Worm (Caenorhabditis elegans) whole organism, L4 larva: Measurements from ENCODE around the gene ZK666.11.

ENCODE experiments used
- daf-12 ChIP-seq: fragments of 150-350 bp; optimal IDR thresholded peaks from 2 replicates; lab custom pipeline; 2014; ENCODE audit warnings: missing biosample characterization, missing genetic modification reagents, missing genetic modification characterization
- jun-1 ChIP-seq: fragments of 150-350 bp; optimal IDR thresholded peaks from 2 replicates; lab custom pipeline; 2014; ENCODE audit warnings: missing biosample characterization, missing genetic modification reagents, missing genetic modification characterization
- lim-7 ChIP-seq: fragments of 200-800 bp; sonication (Bioruptor generic); IDR thresholded peaks from 2 replicates; pipeline ENCODE4 v1.3.6; 2022; ENCODE audit warnings: missing genetic modification characterization, missing compliant biosample characterization
- lin-38 ChIP-seq: fragments of 200-800 bp; sonication (Bioruptor generic); IDR thresholded peaks from 2 replicates; pipeline ENCODE4 v1.3.6; 2022; ENCODE audit warnings: missing genetic modification reagents, missing genetic modification characterization, missing compliant biosample characterization
- nhr-237 ChIP-seq: sonication (generic microtip); optimal IDR thresholded peaks from 2 replicates; lab custom pipeline; 2017; ENCODE audit warnings: missing biosample characterization, missing genetic modification characterization
- nhr-76 ChIP-seq: fragments of 150-350 bp; optimal IDR thresholded peaks from 2 replicates; lab custom pipeline; 2014; ENCODE audit warnings: missing biosample characterization, missing genetic modification characterization
- nhr-77 ChIP-seq: fragments of 150-350 bp; optimal IDR thresholded peaks from 2 replicates; lab custom pipeline; 2014; ENCODE audit warnings: missing biosample characterization, missing genetic modification characterization
- unc-62 ChIP-seq, 3 experiments: fragments of 150-350 bp in 1 of 3; sonication (generic microtip); optimal IDR thresholded peaks in 2 of 3; peaks in 1 of 3; 1 replicate in 1 of 3; 2 replicates in 2 of 3; lab custom pipeline; 2014 to 2017; ENCODE audit warnings: missing biosample characterization in 3 of 3, missing genetic modification characterization in 3 of 3, missing genetic modification reagents in 3 of 3, missing genotype in 1 of 3
- zfp-2 ChIP-seq: sonication (generic microtip); optimal IDR thresholded peaks from 2 replicates; lab custom pipeline; 2016; ENCODE audit warnings: mild to moderate bottlenecking, missing genetic modification characterization, missing compliant biosample characterization
- zfp-3 ChIP-seq: fragments of 200-800 bp; sonication (Bioruptor generic); conservative IDR thresholded peaks from 2 replicates; pipeline ENCODE4 v1.3.6; 2022; ENCODE audit warnings: missing genetic modification reagents, missing genetic modification characterization, missing compliant biosample characterization

- TF ChIP-seq nhr-76 (no peak), jun-1 (tag; lab: Kevin White, UChicago) (no peak), zfp-2 (tag; lab: Kevin White, UChicago) (no peak), daf-12 (tag; lab: Kevin White, UChicago) (no peak), unc-62 (GFP tag; optimal IDR thresholded peaks at IDR 0.05 in 1 of 2; lab: Kevin White, UChicago) (no peak), unc-62 (tag; optimal IDR thresholded peaks at IDR 0.05; lab: Kevin White, UChicago) (no peak), nhr-77 (no peak), nhr-237 (tag; lab: Kevin White, UChicago) (no peak), zfp-3 (GFP tag; lab: Robert Waterston, UW) (no peak), lin-38 (GFP tag; lab: Robert Waterston, UW) (no peak), lim-7 (GFP tag; lab: Robert Waterston, UW) (no peak)
Observed at ce11 chrII:10495912-10496311, 13.6 kb downstream of the ZK666.11 start, which contains the start of gene ZK666.12.
